Worm (Caenorhabditis elegans) whole organism, late embryonic: Measurements from ENCODE around the gene hrg-5.

Experiments
- fax-1 ChIP-seq: sonication (generic microtip); optimal IDR thresholded peaks from 2 replicates; lab custom pipeline; 2016; ENCODE audit warnings: missing genotype, missing genetic modification characterization, missing compliant biosample characterization
- mec-3 ChIP-seq: sonication (generic microtip); optimal IDR thresholded peaks from 2 replicates; lab custom pipeline; 2016; ENCODE audit warnings: borderline replicate concordance, missing genetic modification characterization, missing compliant biosample characterization
- nhr-11 ChIP-seq: fragments of 150-350 bp; optimal IDR thresholded peaks from 2 replicates; lab custom pipeline; 2014; ENCODE audit warnings: missing biosample characterization, missing genetic modification characterization
- pax-1 ChIP-seq: fragments of 150-350 bp; optimal IDR thresholded peaks from 2 replicates; lab custom pipeline; 2014; ENCODE audit warnings: missing biosample characterization, missing genetic modification characterization

- TF ChIP-seq pax-1: peak; percentile 60
- TF ChIP-seq nhr-11 (tag; lab: Kevin White, UChicago): no peak
- TF ChIP-seq fax-1 (tag; lab: Kevin White, UChicago): no peak
- no peak for TF ChIP-seq mec-3 (tag; lab: Kevin White, UChicago)
Measured at ce11 chrIV:11036222-11036621, 7.0 kb upstream of the hrg-5 start, which contains the start of gene fkb-1.
